Worm (Caenorhabditis elegans) whole organism, young adult: ENCODE measurements around the gene F32H5.3.

Source experiments
- B0019.2 ChIP-seq: fragments of 200-800 bp; sonication (Bioruptor generic); conservative IDR thresholded peaks from 2 replicates; pipeline ENCODE4 v1.3.6; 2022; ENCODE audit warnings: missing genetic modification reagents, missing genetic modification characterization, missing compliant biosample characterization
- B0035.1 ChIP-seq: sonication (generic microtip); optimal IDR thresholded peaks from 2 replicates; lab custom pipeline; 2016; ENCODE audit warnings: missing genetic modification characterization, mild to moderate bottlenecking, missing compliant biosample characterization, missing genotype, missing genetic modification reagents
- B0336.3 ChIP-seq: fragments of 200-800 bp; sonication (Bioruptor generic); IDR thresholded peaks from 2 replicates; pipeline ENCODE4 v1.3.6; 2022; ENCODE audit warnings: missing genetic modification characterization, missing compliant biosample characterization
- C17E4.6 ChIP-seq: fragments of 200-800 bp; sonication (Bioruptor generic); IDR thresholded peaks from 2 replicates; pipeline ENCODE4 v1.3.6; 2022; ENCODE audit warnings: missing genetic modification reagents, missing genetic modification characterization, missing compliant biosample characterization
- F33H1.4 ChIP-seq: fragments of 200-800 bp; sonication (Bioruptor generic); IDR thresholded peaks from 2 replicates; pipeline ENCODE4 v1.3.6; 2022; ENCODE audit warnings: missing genetic modification reagents, missing genetic modification characterization, missing compliant biosample characterization
- F49E8.2 ChIP-seq: sonication (generic microtip); optimal IDR thresholded peaks from 3 replicates; lab custom pipeline; 2017; ENCODE audit warnings: missing genetic modification characterization, mild to moderate bottlenecking, missing compliant biosample characterization, antibody characterized with exemption, moderate library complexity; ENCODE audit not compliant: insufficient read depth
- F57C9.4 ChIP-seq: sonication (generic microtip); optimal IDR thresholded peaks from 2 replicates; lab custom pipeline; 2017; ENCODE audit warnings: mild to moderate bottlenecking, missing genetic modification characterization, missing compliant biosample characterization
- T26A5.8 ChIP-seq: sonication (generic microtip); optimal IDR thresholded peaks from 2 replicates; lab custom pipeline; 2016; ENCODE audit warnings: missing genetic modification characterization, missing compliant biosample characterization
- Y53G8AR.9 ChIP-seq: fragments of 200-800 bp; sonication (Bioruptor generic); conservative IDR thresholded peaks from 2 replicates; pipeline ENCODE4 v1.3.6; 2022; ENCODE audit warnings: missing genetic modification reagents, missing genetic modification characterization, missing compliant biosample characterization
- Y79H2A.3 ChIP-seq: fragments of 200-800 bp; sonication (Bioruptor generic); conservative IDR thresholded peaks from 2 replicates; pipeline ENCODE4 v1.3.6; 2022; ENCODE audit warnings: missing genetic modification reagents, missing genetic modification characterization, missing compliant biosample characterization
- atf-7 ChIP-seq: sonication (generic microtip); optimal IDR thresholded peaks from 2 replicates; lab custom pipeline; 2017; ENCODE audit warnings: mild to moderate bottlenecking, missing genetic modification characterization, missing compliant biosample characterization
- attf-3 ChIP-seq: fragments of 200-800 bp; sonication (Bioruptor generic); conservative IDR thresholded peaks from 2 replicates; pipeline ENCODE4 v1.3.6; 2022; ENCODE audit warnings: missing genetic modification reagents, missing genetic modification characterization, missing compliant biosample characterization
- cebp-1 ChIP-seq, 2 experiments: fragments of 200-800 bp in 1 of 2; sonication (Bioruptor generic) in 1 of 2; sonication (generic microtip) in 1 of 2; IDR thresholded peaks in 1 of 2; optimal IDR thresholded peaks in 1 of 2; 2 replicates each; pipeline versions ENCODE4 v1.3.6 to Lab custom; 2017 to 2022; ENCODE audit warnings: missing compliant biosample characterization in 2 of 2, missing genetic modification characterization in 2 of 2, mild to moderate bottlenecking in 1 of 2, missing genetic modification reagents in 1 of 2, moderate library complexity in 1 of 2
- cebp-2 ChIP-seq: fragments of 200-800 bp; sonication (Bioruptor generic); IDR thresholded peaks from 2 replicates; pipeline ENCODE4 v1.3.6; 2022; ENCODE audit warnings: missing genetic modification characterization, missing compliant biosample characterization
- ceh-100 ChIP-seq: fragments of 200-800 bp; sonication (Bioruptor generic); IDR thresholded peaks from 2 replicates; pipeline ENCODE4 v1.3.6; 2022; ENCODE audit warnings: missing genetic modification reagents, missing genetic modification characterization, missing compliant biosample characterization
- ceh-27 ChIP-seq: fragments of 200-800 bp; sonication (Bioruptor generic); optimal IDR thresholded peaks from 2 replicates; lab custom pipeline; 2018; ENCODE audit warnings: mild to moderate bottlenecking, missing genetic modification characterization, moderate library complexity, missing compliant biosample characterization
- ceh-91 ChIP-seq: fragments of 200-800 bp; sonication (Bioruptor generic); IDR thresholded peaks from 2 replicates; pipeline ENCODE4 v1.3.6; 2022; ENCODE audit warnings: missing genetic modification reagents, missing genetic modification characterization, missing compliant biosample characterization
- dox-1 ChIP-seq: fragments of 200-800 bp; sonication (Bioruptor generic); IDR thresholded peaks from 2 replicates; pipeline ENCODE4 v1.3.6; 2022; ENCODE audit warnings: missing genetic modification reagents, missing genetic modification characterization, missing compliant biosample characterization
- dpff-1 ChIP-seq: sonication (generic microtip); optimal IDR thresholded peaks from 2 replicates; lab custom pipeline; 2017; ENCODE audit warnings: mild to moderate bottlenecking, missing genetic modification characterization, missing compliant biosample characterization
- dpl-1 ChIP-seq: fragments of 150-350 bp; optimal IDR thresholded peaks from 2 replicates; lab custom pipeline; 2014; ENCODE audit warnings: missing biosample characterization, missing genetic modification reagents, missing genetic modification characterization
- ets-4 ChIP-seq: fragments of 200-800 bp; sonication (Bioruptor generic); optimal IDR thresholded peaks from 2 replicates; lab custom pipeline; 2018; ENCODE audit warnings: mild to moderate bottlenecking, missing genetic modification characterization, missing compliant biosample characterization
- gei-17 ChIP-seq: fragments of 200-800 bp; sonication (Bioruptor generic); optimal IDR thresholded peaks from 2 replicates; lab custom pipeline; 2018; ENCODE audit warnings: mild to moderate bottlenecking, missing genetic modification characterization, missing compliant biosample characterization
- lag-1 ChIP-seq: fragments of 200-800 bp; sonication (Bioruptor generic); IDR thresholded peaks from 2 replicates; pipeline ENCODE4 v1.3.6; 2022; ENCODE audit warnings: missing genetic modification reagents, missing genetic modification characterization, missing compliant biosample characterization
- lin-40 ChIP-seq: sonication (generic microtip); optimal IDR thresholded peaks from 2 replicates; lab custom pipeline; 2016; ENCODE audit warnings: missing genetic modification characterization, mild to moderate bottlenecking, missing compliant biosample characterization, missing genotype, missing genetic modification reagents
- madf-3 ChIP-seq: fragments of 200-800 bp; sonication (Bioruptor generic); IDR thresholded peaks from 2 replicates; pipeline ENCODE4 v1.3.6; 2022; ENCODE audit warnings: missing genetic modification reagents, missing genetic modification characterization, missing compliant biosample characterization
- madf-8 ChIP-seq: fragments of 200-800 bp; sonication (Bioruptor generic); conservative IDR thresholded peaks from 2 replicates; pipeline ENCODE4 v1.3.6; 2022; ENCODE audit warnings: missing genetic modification reagents, missing genetic modification characterization, missing compliant biosample characterization
- nhr-120 ChIP-seq: fragments of 200-800 bp; sonication (Bioruptor generic); IDR thresholded peaks from 2 replicates; pipeline ENCODE4 v1.3.6; 2022; ENCODE audit warnings: missing genetic modification characterization, missing compliant biosample characterization
- nhr-80 ChIP-seq: sonication (generic microtip); optimal IDR thresholded peaks from 2 replicates; lab custom pipeline; 2016; ENCODE audit warnings: missing genetic modification characterization, missing compliant biosample characterization
- rcor-1 ChIP-seq: fragments of 200-800 bp; sonication (Bioruptor generic); IDR thresholded peaks from 2 replicates; pipeline ENCODE4 v1.3.6; 2022; ENCODE audit warnings: missing genetic modification reagents, missing genetic modification characterization, missing compliant biosample characterization
- snpc-1.1 ChIP-seq: sonication (generic microtip); optimal IDR thresholded peaks from 2 replicates; lab custom pipeline; 2017; ENCODE audit warnings: missing genetic modification characterization, mild to moderate bottlenecking, missing compliant biosample characterization, antibody characterized with exemption, moderate library complexity, missing genotype, missing genetic modification reagents; ENCODE audit not compliant: insufficient read depth
- tlf-1 ChIP-seq: fragments of 200-800 bp; sonication (Bioruptor generic); optimal IDR thresholded peaks from 2 replicates; lab custom pipeline; 2018; ENCODE audit warnings: mild to moderate bottlenecking, missing genetic modification characterization, missing compliant biosample characterization
- zfh-2 ChIP-seq: fragments of 200-800 bp; sonication (Bioruptor generic); conservative IDR thresholded peaks from 2 replicates; pipeline ENCODE4 v1.3.6; 2022; ENCODE audit warnings: missing genetic modification reagents, missing genetic modification characterization, missing compliant biosample characterization
- ztf-18 ChIP-seq: sonication (generic microtip); optimal IDR thresholded peaks from 2 replicates; lab custom pipeline; 2016; ENCODE audit warnings: missing genotype, mild to moderate bottlenecking, missing genetic modification characterization, missing compliant biosample characterization
- ztf-25 ChIP-seq: fragments of 200-800 bp; sonication (Bioruptor generic); IDR thresholded peaks from 2 replicates; pipeline ENCODE4 v1.3.6; 2022; ENCODE audit warnings: missing genetic modification reagents, missing genetic modification characterization, missing compliant biosample characterization
- ztf-26 ChIP-seq: sonication (generic microtip); optimal IDR thresholded peaks from 2 replicates; lab custom pipeline; 2017; ENCODE audit warnings: missing genetic modification characterization, missing compliant biosample characterization

Gene F32H5.3

DNA sequence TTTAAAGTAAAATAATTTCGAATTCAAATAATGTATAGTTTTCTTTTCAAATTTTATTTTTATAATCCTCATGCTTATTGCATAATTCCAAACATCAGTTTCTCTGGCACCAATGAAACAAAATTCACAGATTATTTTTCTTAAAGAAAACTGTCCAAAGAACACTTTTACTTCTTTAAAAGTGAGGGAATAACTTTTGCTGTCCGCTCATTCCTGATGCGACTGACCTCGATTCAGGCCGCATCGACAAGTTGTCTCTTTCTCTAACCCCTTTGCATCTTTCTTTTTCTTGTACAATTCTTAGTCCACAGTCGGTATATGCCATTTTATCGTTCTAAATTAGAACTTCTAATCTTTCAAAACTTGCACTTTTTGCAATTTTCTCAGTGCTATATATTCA, 47.4 kb downstream of the F32H5.3 start, which contains the start of gene F53F1.2:
F53F1.2 (plus strand) TSS at position 306 of the 400 bp plus-strand sequence.
- no peak for TF ChIP-seq ets-4 (GFP tag; lab: Kevin White, UChicago)

DNA sequence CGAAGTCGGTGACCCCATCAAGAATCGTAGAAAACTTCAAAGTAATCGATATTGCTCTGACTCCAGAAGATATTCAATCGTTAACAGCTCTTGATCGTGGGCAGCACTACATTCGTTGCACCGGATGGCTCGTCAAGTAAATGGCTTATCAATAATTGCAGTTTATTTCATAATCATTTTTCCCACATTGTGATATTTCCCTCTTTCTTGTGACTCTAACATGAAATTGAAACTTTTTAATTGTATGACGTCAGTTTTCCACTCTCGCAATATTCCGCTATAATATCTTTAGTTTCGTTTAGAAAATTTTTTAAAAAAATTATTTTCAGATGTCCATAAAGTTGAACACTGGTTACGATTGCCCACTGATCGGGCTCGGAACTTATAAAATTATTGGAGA, 48.8 kb downstream of the F32H5.3 start, which contains the start of gene F53F1.3:
F53F1.3 (plus strand) TSS at position 330 of the 400 bp plus-strand sequence.
- 0 out of 2 replicates have a peak, but pooled peaks have one; percentile 20 for TF ChIP-seq madf-3
- TF ChIP-seq T26A5.8 (tag; lab: Kevin White, UChicago) = no peak
- TF ChIP-seq rcor-1 (GFP tag; lab: Robert Waterston, UW) = no peak
- no peak for TF ChIP-seq ceh-91 (GFP tag; lab: Robert Waterston, UW)
- TF ChIP-seq dox-1 (GFP tag; lab: Robert Waterston, UW) = 0 out of 2 replicates have a peak, but pooled peaks have one; percentile 27
- TF ChIP-seq ztf-25 (GFP tag; lab: Robert Waterston, UW) = no peak
- TF ChIP-seq madf-8 = no peak
- no peak for TF ChIP-seq B0019.2 (GFP tag; lab: Robert Waterston, UW)
- TF ChIP-seq attf-3 (GFP tag; lab: Robert Waterston, UW) = 0 out of 2 replicates have a peak, but pooled peaks have one; percentile 18
- TF ChIP-seq cebp-2 (GFP tag; lab: Robert Waterston, UW) = no peak
- peak; percentile 57; the same call in 1 of the 2 replicates for TF ChIP-seq cebp-1 (GFP tag; IDR thresholded peaks at IDR 0.05; lab: Robert Waterston, UW)
- TF ChIP-seq cebp-1 (tag; optimal IDR thresholded peaks at IDR 0.05; lab: Kevin White, UChicago) = peak; percentile 67
- no peak for TF ChIP-seq nhr-120 (GFP tag; lab: Robert Waterston, UW)
- TF ChIP-seq B0336.3 (GFP tag; lab: Robert Waterston, UW) = no peak
- no peak for TF ChIP-seq C17E4.6
- no peak for TF ChIP-seq Y79H2A.3 (GFP tag; lab: Robert Waterston, UW)
- TF ChIP-seq tlf-1 (GFP tag; lab: Kevin White, UChicago) = no peak
- TF ChIP-seq zfh-2 = no peak
- TF ChIP-seq ceh-100 (GFP tag; lab: Robert Waterston, UW) = no peak
- TF ChIP-seq ztf-18 = no peak
- no peak for TF ChIP-seq F49E8.2 (tag; lab: Kevin White, UChicago)
- no peak for TF ChIP-seq dpff-1 (tag; lab: Kevin White, UChicago)
- TF ChIP-seq dpl-1 (GFP tag; lab: Kevin White, UChicago) = no peak
- TF ChIP-seq gei-17 (GFP tag; lab: Kevin White, UChicago) = no peak
- TF ChIP-seq nhr-80 (tag; lab: Kevin White, UChicago) = peak; percentile 55
- TF ChIP-seq atf-7 (tag; lab: Kevin White, UChicago) = peak; percentile 21
- TF ChIP-seq F33H1.4 = no peak
- TF ChIP-seq ceh-27 (GFP tag; lab: Kevin White, UChicago) = no peak
- no peak for TF ChIP-seq lin-40 (tag; lab: Kevin White, UChicago)

DNA sequence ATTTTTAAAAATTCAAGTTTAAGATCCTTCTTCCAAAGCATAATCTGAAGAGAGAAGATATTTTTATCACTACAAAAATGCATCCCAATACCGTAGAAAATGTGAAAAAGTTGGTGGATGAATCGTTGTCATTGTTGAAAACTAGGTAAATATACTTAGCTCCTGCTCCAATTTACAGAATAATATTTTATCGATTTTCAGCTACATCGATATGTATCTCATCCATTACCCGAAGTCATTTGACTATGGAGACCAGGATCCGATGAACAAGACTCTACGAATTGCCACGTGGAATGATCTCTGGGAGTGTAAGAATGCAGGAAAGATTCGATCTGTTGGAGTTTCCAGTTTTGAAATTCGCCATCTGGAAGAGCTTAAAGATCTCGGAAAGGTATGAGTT, 49.3 kb downstream of the F32H5.3 start:
- no peak for TF ChIP-seq ztf-26 (tag; lab: Kevin White, UChicago)
- TF ChIP-seq lag-1 (GFP tag; lab: Robert Waterston, UW) = no peak
- no peak for TF ChIP-seq B0035.1 (tag; lab: Kevin White, UChicago)
- TF ChIP-seq dpff-1 (tag; lab: Kevin White, UChicago) = no peak
- TF ChIP-seq attf-3 (GFP tag; lab: Robert Waterston, UW) = 0 out of 2 replicates have a peak, but pooled peaks have one; percentile 6
- 0 out of 2 replicates have a peak, but pooled peaks have one; percentile 46 for TF ChIP-seq Y53G8AR.9 (GFP tag; lab: Robert Waterston, UW)
- no peak for TF ChIP-seq F57C9.4 (tag; lab: Kevin White, UChicago)
- TF ChIP-seq snpc-1.1 (tag; lab: Kevin White, UChicago) = no peak
